Fruit fly (Drosophila melanogaster): ENCODE results near the gene CG2889.

DNA sequence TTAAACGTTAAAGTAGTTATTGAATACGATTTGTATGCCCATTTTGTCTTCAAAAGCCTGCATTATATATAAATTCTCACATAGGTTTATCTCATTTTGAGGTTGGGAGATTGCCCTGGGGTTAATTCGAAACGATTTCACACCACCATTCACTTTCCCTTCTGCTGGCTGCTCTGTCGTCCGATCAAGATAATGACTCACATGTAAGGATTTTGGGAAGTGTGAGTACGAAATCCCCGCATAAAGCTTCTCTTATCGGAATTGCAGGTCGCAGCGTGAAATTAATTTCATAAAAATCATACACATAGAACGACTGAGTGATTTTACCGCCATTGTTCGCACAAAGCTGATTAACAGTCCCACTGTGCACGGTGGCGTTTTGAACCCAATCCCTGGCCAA is 41.1 kb downstream of the CG2889 start:
- TF ChIP-seq dsf (GFP tag; optimal IDR thresholded peaks at IDR 0.05; ENCODE audit: borderline replicate concordance) (no peak), tai (GFP tag; optimal IDR thresholded peaks at IDR 0.05) (no peak), pan (optimal IDR thresholded peaks at IDR 0.05) (no peak), Rel (GFP tag; optimal IDR thresholded peaks at IDR 0.05) (no peak), Rel (tag; optimal IDR thresholded peaks at IDR 0.05) (peak; percentile 84), Dfd (GFP tag; optimal IDR thresholded peaks at IDR 0.05) (no peak), psq (GFP tag; optimal IDR thresholded peaks at IDR 0.05) (no peak), dl (GFP tag; optimal IDR thresholded peaks at IDR 0.05; ENCODE audit: insufficient read depth in 1 of 2, partially characterized antibody in 2 of 2) (no peak)
